Worm (Caenorhabditis elegans) whole organism, mixed stage, embryonic: ENCODE results near the gene aff-1.

Experiments
- elt-1 ChIP-seq: sonication (generic microtip); optimal IDR thresholded peaks from 2 replicates; lab custom pipeline; 2017; ENCODE audit warnings: missing genetic modification characterization, mild to moderate bottlenecking, missing compliant biosample characterization, antibody characterized with exemption, moderate library complexity, borderline replicate concordance; ENCODE audit not compliant: insufficient read depth
- nhr-28 ChIP-seq: fragments of 150-350 bp; optimal IDR thresholded peaks from 2 replicates; lab custom pipeline; 2014; ENCODE audit warnings: missing biosample characterization, missing genetic modification characterization

DNA sequence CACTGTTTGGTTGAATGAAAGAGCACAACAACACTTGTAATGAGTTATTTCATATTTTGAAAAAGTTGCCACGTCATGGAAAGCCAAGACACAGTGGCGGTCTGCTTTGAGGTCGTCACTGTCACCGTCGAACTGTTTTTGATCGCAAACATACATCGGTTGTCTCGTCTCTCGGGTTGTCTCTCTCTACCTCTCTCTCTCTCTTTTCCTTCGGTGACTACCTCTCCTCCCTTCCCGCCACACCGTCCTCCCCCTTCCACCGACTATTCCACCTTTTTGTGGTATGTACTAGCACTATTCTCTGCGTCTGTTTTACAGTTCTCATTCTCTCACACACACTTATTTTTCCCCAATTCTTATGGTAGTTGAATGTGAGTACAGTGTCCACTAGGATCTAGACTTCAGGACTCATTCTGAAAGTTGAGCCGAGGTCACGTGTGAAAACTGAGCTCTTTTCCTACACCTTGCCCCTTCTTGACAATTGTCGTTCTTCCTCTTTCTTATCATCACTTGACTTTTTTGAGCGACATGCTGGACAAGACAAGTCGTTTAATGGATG lies 29.7 kb downstream of the aff-1 start:
- no peak for TF ChIP-seq elt-1 (tag; lab: Kevin White, UChicago)
- no peak for TF ChIP-seq nhr-28
